Fruit fly (Drosophila melanogaster) whole organism, adult: ENCODE data around the gene esg.

Source experiments
- CG11617 ChIP-seq: fragments of 200-800 bp; sonication (Bioruptor generic); optimal IDR thresholded peaks from 2 replicates; lab custom pipeline; 2017; ENCODE audit warnings: mild to moderate bottlenecking, missing biosample characterization, missing genetic modification reagents, missing genetic modification characterization
- CG12768 ChIP-seq: fragments of 200-800 bp; sonication (Bioruptor generic); optimal IDR thresholded peaks from 2 replicates; lab custom pipeline; 2017; ENCODE audit warnings: missing biosample characterization, missing genetic modification characterization, mild to moderate bottlenecking, moderate library complexity, missing genetic modification reagents
- CG14711 ChIP-seq: fragments of 200-800 bp; sonication (Bioruptor generic); optimal IDR thresholded peaks from 2 replicates; lab custom pipeline; 2018; ENCODE audit warnings: missing biosample characterization, mild to moderate bottlenecking, missing genetic modification characterization, moderate library complexity
- CG1620 ChIP-seq: fragments of 200-800 bp; sonication (Bioruptor generic); optimal IDR thresholded peaks from 2 replicates; lab custom pipeline; 2016; ENCODE audit warnings: missing biosample characterization, missing genetic modification characterization
- CG33017 ChIP-seq: fragments of 200-800 bp; sonication (Bioruptor generic); optimal IDR thresholded peaks from 2 replicates; lab custom pipeline; 2018; ENCODE audit warnings: missing biosample characterization, mild to moderate bottlenecking, missing genetic modification characterization, moderate library complexity
- CG5204 ChIP-seq: fragments of 200-800 bp; sonication (Bioruptor generic); optimal IDR thresholded peaks from 2 replicates; lab custom pipeline; 2016; ENCODE audit warnings: missing biosample characterization, missing genetic modification characterization
- CG7045 ChIP-seq: fragments of 200-800 bp; sonication (Bioruptor generic); optimal IDR thresholded peaks from 2 replicates; lab custom pipeline; 2017; ENCODE audit warnings: missing biosample characterization, mild to moderate bottlenecking, missing genetic modification characterization
- CG7101 ChIP-seq: fragments of 200-800 bp; sonication (Bioruptor generic); optimal IDR thresholded peaks from 2 replicates; lab custom pipeline; 2018; ENCODE audit warnings: missing biosample characterization, mild to moderate bottlenecking, missing genetic modification characterization, moderate library complexity
- Clk ChIP-seq: fragments of 200-800 bp; sonication (Bioruptor generic); optimal IDR thresholded peaks from 2 replicates; lab custom pipeline; 2017; ENCODE audit warnings: missing biosample characterization, missing genetic modification characterization
- Crg-1 ChIP-seq: fragments of 200-800 bp; sonication (Bioruptor generic); optimal IDR thresholded peaks from 2 replicates; lab custom pipeline; 2016; ENCODE audit warnings: missing biosample characterization, missing genetic modification characterization
- Hr96 ChIP-seq: fragments of 200-800 bp; sonication (Bioruptor generic); optimal IDR thresholded peaks from 2 replicates; lab custom pipeline; 2016; ENCODE audit warnings: missing biosample characterization, missing genetic modification characterization
- Mnt ChIP-seq: fragments of 200-800 bp; sonication (Bioruptor generic); optimal IDR thresholded peaks from 2 replicates; lab custom pipeline; 2016; ENCODE audit warnings: missing biosample characterization, mild to moderate bottlenecking, missing genetic modification characterization
- bab1 ChIP-seq: fragments of 200-800 bp; sonication (Bioruptor generic); optimal IDR thresholded peaks from 3 replicates; lab custom pipeline; 2019; ENCODE audit warnings: missing biosample characterization, mild to moderate bottlenecking, missing genetic modification characterization, moderate library complexity
- cic ChIP-seq: fragments of 200-800 bp; sonication (Bioruptor generic); optimal IDR thresholded peaks from 2 replicates; lab custom pipeline; 2017; ENCODE audit warnings: missing biosample characterization, mild to moderate bottlenecking, missing genetic modification characterization, moderate library complexity
- cnc ChIP-seq, 2 experiments: fragments of >200 bp; optimal IDR thresholded peaks; 2 replicates each; lab custom pipeline; 2017
- kay ChIP-seq: fragments of 200-800 bp; sonication (Bioruptor generic); peaks from one replicate; lab custom pipeline; 2016; ENCODE audit warnings: missing biosample characterization, missing genetic modification characterization, borderline replicate concordance
- ovo ChIP-seq: fragments of 200-800 bp; sonication (Bioruptor generic); optimal IDR thresholded peaks from 2 replicates; lab custom pipeline; 2016; ENCODE audit warnings: missing biosample characterization, missing genetic modification characterization
- pad ChIP-seq: fragments of 200-800 bp; sonication (Bioruptor generic); optimal IDR thresholded peaks from 3 replicates; lab custom pipeline; 2017; ENCODE audit warnings: missing biosample characterization, missing genetic modification characterization, mild to moderate bottlenecking, moderate library complexity, missing genetic modification reagents
- tj ChIP-seq: fragments of 200-800 bp; sonication (Bioruptor generic); optimal IDR thresholded peaks from 3 replicates; lab custom pipeline; 2017; ENCODE audit warnings: missing biosample characterization, mild to moderate bottlenecking, missing genetic modification characterization, moderate library complexity
- toe ChIP-seq: fragments of 200-800 bp; sonication (Bioruptor generic); optimal IDR thresholded peaks from 2 replicates; lab custom pipeline; 2016; ENCODE audit warnings: missing biosample characterization, missing genetic modification characterization

esg gene

dm6 chr2L:15314903-15315302, 18.8 kb upstream of the esg start:
- no peak for TF ChIP-seq cnc (optimal IDR thresholded peaks at IDR 0.05; lab: Kevin White, UChicago)
- no peak for TF ChIP-seq Clk
- TF ChIP-seq kay: no peak
- TF ChIP-seq CG14711 (tag; lab: Kevin White, UChicago): no peak
- no peak for TF ChIP-seq Mnt (GFP tag; lab: Kevin White, UChicago)
- TF ChIP-seq ovo (GFP tag; lab: Kevin White, UChicago): no peak
- no peak for TF ChIP-seq CG33017 (tag; lab: Kevin White, UChicago)
- TF ChIP-seq CG1620: no peak
- TF ChIP-seq CG11617 (GFP tag; lab: Kevin White, UChicago): no peak
- TF ChIP-seq tj: no peak
- TF ChIP-seq CG7045 (GFP tag; lab: Kevin White, UChicago): no peak
- TF ChIP-seq cic (GFP tag; lab: Kevin White, UChicago): no peak
- TF ChIP-seq CG12768: no peak

dm6 chr2L:15316410-15316809, 17.3 kb upstream of the esg start:
- no peak for TF ChIP-seq cic (GFP tag; lab: Kevin White, UChicago)
- no peak for TF ChIP-seq CG5204 (GFP tag; lab: Kevin White, UChicago)
- TF ChIP-seq CG7045 (GFP tag; lab: Kevin White, UChicago): no peak
- no peak for TF ChIP-seq ovo (GFP tag; lab: Kevin White, UChicago)
- TF ChIP-seq CG33017 (tag; lab: Kevin White, UChicago): no peak
- TF ChIP-seq kay: no peak
- no peak for TF ChIP-seq CG14711 (tag; lab: Kevin White, UChicago)
- TF ChIP-seq CG11617 (GFP tag; lab: Kevin White, UChicago): no peak
- TF ChIP-seq bab1 (GFP tag; lab: Kevin White, UChicago): no peak
- TF ChIP-seq pad (GFP tag; lab: Kevin White, UChicago): no peak
- TF ChIP-seq Mnt (GFP tag; lab: Kevin White, UChicago): no peak
- TF ChIP-seq CG1620: no peak
- TF ChIP-seq CG12768: no peak
- no peak for TF ChIP-seq toe (GFP tag; lab: Kevin White, UChicago)
- TF ChIP-seq tj: no peak
- TF ChIP-seq Clk: no peak

- TF ChIP-seq bab1 (GFP tag; lab: Kevin White, UChicago): no peak
- TF ChIP-seq CG7045 (GFP tag; lab: Kevin White, UChicago): no peak
- no peak for TF ChIP-seq cic (GFP tag; lab: Kevin White, UChicago)
- no peak for TF ChIP-seq Clk
- TF ChIP-seq Hr96 (GFP tag; lab: Kevin White, UChicago): no peak
- no peak for TF ChIP-seq cnc (optimal IDR thresholded peaks at IDR 0.05; lab: Kevin White, UChicago)
- TF ChIP-seq CG5204 (GFP tag; lab: Kevin White, UChicago): no peak
- TF ChIP-seq Mnt (GFP tag; lab: Kevin White, UChicago): no peak
- no peak for TF ChIP-seq CG1620
These were observed 14.9 kb upstream of the esg start, which contains the start of gene nht for dm6 chr2L:15318801-15319200. TSS of gene nht (minus strand) at chr2L:15318901.

DNA sequence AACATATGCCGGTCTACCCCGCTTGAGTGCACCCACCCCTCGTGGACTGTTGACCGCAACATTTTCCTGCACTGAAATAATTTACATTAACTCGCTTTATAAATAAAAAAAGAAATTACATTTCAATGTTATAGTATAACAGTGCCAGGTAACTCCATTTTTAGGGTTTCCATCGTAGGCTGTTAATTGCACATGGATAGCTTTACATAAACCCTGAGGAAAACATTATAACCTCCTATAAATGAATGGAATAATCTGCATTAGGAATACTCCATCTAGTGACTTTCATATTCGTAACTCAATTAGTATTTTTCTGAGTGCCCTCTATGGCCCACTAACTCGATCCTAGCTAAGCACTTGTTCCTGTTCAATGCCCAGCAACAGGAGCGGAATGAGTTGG, 14.5 kb upstream of the esg start:
- TF ChIP-seq Clk (no peak), Mnt (GFP tag; lab: Kevin White, UChicago) (no peak), CG12768 (no peak), CG1620 (no peak), CG7045 (GFP tag; lab: Kevin White, UChicago) (no peak), ovo (GFP tag; lab: Kevin White, UChicago) (no peak), CG33017 (tag; lab: Kevin White, UChicago) (no peak), tj (no peak), CG11617 (GFP tag; lab: Kevin White, UChicago) (no peak), Crg-1 (GFP tag; lab: Kevin White, UChicago) (no peak), CG7101 (no peak), pad (GFP tag; lab: Kevin White, UChicago) (no peak), toe (GFP tag; lab: Kevin White, UChicago) (no peak), kay (no peak), Hr96 (GFP tag; lab: Kevin White, UChicago) (no peak), cnc (optimal IDR thresholded peaks at IDR 0.05; lab: Kevin White, UChicago) (no peak), bab1 (GFP tag; lab: Kevin White, UChicago) (no peak), CG14711 (tag; lab: Kevin White, UChicago) (no peak), cic (GFP tag; lab: Kevin White, UChicago) (no peak), CG5204 (GFP tag; lab: Kevin White, UChicago) (no peak)

DNA sequence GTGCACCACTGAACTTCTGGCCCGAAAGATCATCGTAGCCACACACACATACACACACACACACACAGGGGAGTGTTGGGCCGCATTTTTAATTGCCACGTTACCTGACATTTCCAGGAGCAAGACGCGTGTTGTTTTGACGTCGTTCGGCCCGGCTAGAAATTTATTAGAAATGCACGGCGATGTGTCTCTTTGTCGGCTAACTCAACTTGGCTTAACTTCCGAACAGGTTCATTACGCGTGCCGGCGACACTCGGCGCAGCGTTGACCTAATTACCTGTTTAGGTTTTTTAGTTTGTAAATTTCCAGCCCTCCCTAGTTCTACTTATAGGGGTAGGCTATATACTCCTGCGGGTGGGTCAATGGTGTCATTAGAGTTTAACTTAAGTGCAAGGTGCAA, 13.8 kb upstream of the esg start:
- TF ChIP-seq cnc (optimal IDR thresholded peaks at IDR 0.05; lab: Kevin White, UChicago): no peak

dm6 chr2L:15321408-15321807, 12.3 kb upstream of the esg start:
- TF ChIP-seq CG14711 (tag; lab: Kevin White, UChicago): no peak
- no peak for TF ChIP-seq cnc (optimal IDR thresholded peaks at IDR 0.05; lab: Kevin White, UChicago)
- no peak for TF ChIP-seq CG33017 (tag; lab: Kevin White, UChicago)
- TF ChIP-seq Crg-1 (GFP tag; lab: Kevin White, UChicago): no peak
- no peak for TF ChIP-seq tj
- TF ChIP-seq CG1620: no peak
- TF ChIP-seq CG7045 (GFP tag; lab: Kevin White, UChicago): no peak
- TF ChIP-seq Hr96 (GFP tag; lab: Kevin White, UChicago): no peak
- TF ChIP-seq cic (GFP tag; lab: Kevin White, UChicago): no peak
- no peak for TF ChIP-seq CG12768
- TF ChIP-seq toe (GFP tag; lab: Kevin White, UChicago): no peak
- TF ChIP-seq CG5204 (GFP tag; lab: Kevin White, UChicago): no peak
- TF ChIP-seq kay: no peak

DNA sequence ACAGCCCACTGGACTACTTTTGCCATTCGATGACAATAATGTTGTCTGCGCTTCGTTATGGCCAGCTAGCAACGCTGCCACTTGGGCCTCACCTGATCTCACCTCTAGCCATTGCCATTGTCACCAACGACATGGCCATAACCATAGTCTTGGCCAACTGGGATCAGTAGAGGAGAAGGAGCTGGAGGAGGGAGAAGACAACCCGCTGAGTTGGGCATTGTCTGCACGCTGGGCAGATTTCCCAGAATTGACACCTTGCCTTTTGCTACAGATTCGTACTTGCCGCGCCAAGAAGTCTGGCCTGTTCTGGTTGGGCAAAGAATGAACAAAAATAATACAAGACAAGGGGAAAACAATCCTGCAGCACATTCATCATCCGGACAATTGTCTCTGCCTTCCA, 10.5 kb upstream of the esg start:
- TF ChIP-seq CG5204 (GFP tag; lab: Kevin White, UChicago): no peak
